Worm (Caenorhabditis elegans): ENCODE results near the gene F46G10.4.

- TF ChIP-seq ztf-29 (GFP tag; IDR thresholded peaks at IDR 0.05) (no peak), flt-1 (GFP tag; IDR thresholded peaks at IDR 0.05) (no peak), ztf-23 (GFP tag; IDR thresholded peaks at IDR 0.05) (no peak), med-1 (GFP tag; optimal IDR thresholded peaks at IDR 0.05; ENCODE audit: insufficient read depth) (no peak)
Measured at ce11 chrX:13290531-13290930, 43.3 kb upstream of the F46G10.4 start, which contains the start of gene R04D3.3.
